Worm (Caenorhabditis elegans) whole organism, L2 larva: Measurements from ENCODE around the gene nit-1.

Experiments used
- C34F6.9 ChIP-seq: fragments of 150-350 bp; optimal IDR thresholded peaks from 2 replicates; lab custom pipeline; 2014; ENCODE audit warnings: missing biosample characterization, missing genetic modification characterization
- F13H6.1 ChIP-seq: sonication (generic microtip); optimal IDR thresholded peaks from 2 replicates; lab custom pipeline; 2016; ENCODE audit warnings: missing genetic modification characterization, missing compliant biosample characterization
- R02D3.7 ChIP-seq: fragments of 150-350 bp; optimal IDR thresholded peaks from 2 replicates; lab custom pipeline; 2014; ENCODE audit warnings: missing biosample characterization, missing genetic modification characterization
- Y55F3AM.14 ChIP-seq: fragments of 200-800 bp; sonication (Bioruptor generic); optimal IDR thresholded peaks from 2 replicates; lab custom pipeline; 2018; ENCODE audit warnings: mild to moderate bottlenecking, missing genetic modification characterization, missing compliant biosample characterization
- ZK546.5 ChIP-seq: sonication (generic microtip); optimal IDR thresholded peaks from 2 replicates; lab custom pipeline; 2017; ENCODE audit warnings: missing biosample characterization, missing genetic modification characterization
- aly-2 ChIP-seq: fragments of 150-350 bp; optimal IDR thresholded peaks from 2 replicates; lab custom pipeline; 2014; ENCODE audit warnings: missing biosample characterization, missing genetic modification characterization
- blmp-1 ChIP-seq: sonication (generic microtip); optimal IDR thresholded peaks from 2 replicates; lab custom pipeline; 2017; ENCODE audit warnings: missing genetic modification characterization, mild to moderate bottlenecking, missing compliant biosample characterization, antibody characterized with exemption, moderate library complexity; ENCODE audit not compliant: insufficient read depth
- ceh-82 ChIP-seq: fragments of 150-350 bp; optimal IDR thresholded peaks from 2 replicates; lab custom pipeline; 2014; ENCODE audit warnings: missing biosample characterization, missing genetic modification characterization
- crh-2 ChIP-seq: sonication (generic microtip); optimal IDR thresholded peaks from 2 replicates; lab custom pipeline; 2017; ENCODE audit warnings: missing biosample characterization, missing genetic modification characterization
- dmd-4 ChIP-seq: sonication (generic microtip); optimal IDR thresholded peaks from 2 replicates; lab custom pipeline; 2017; ENCODE audit warnings: missing biosample characterization, missing genetic modification characterization
- egl-27 ChIP-seq: sonication (generic microtip); optimal IDR thresholded peaks from 3 replicates; lab custom pipeline; 2017; ENCODE audit warnings: missing biosample characterization, missing genetic modification reagents, missing genetic modification characterization
- elt-1 ChIP-seq: fragments of 150-350 bp; optimal IDR thresholded peaks from 2 replicates; lab custom pipeline; 2014; ENCODE audit warnings: missing biosample characterization, missing genetic modification characterization
- elt-3 ChIP-seq: sonication (generic microtip); optimal IDR thresholded peaks from 2 replicates; lab custom pipeline; 2017; ENCODE audit warnings: missing biosample characterization, missing genetic modification characterization
- fos-1 ChIP-seq: fragments of 150-350 bp; optimal IDR thresholded peaks from 2 replicates; lab custom pipeline; 2014; ENCODE audit warnings: missing biosample characterization, missing genetic modification characterization
- gmeb-1 ChIP-seq: fragments of 150-350 bp; optimal IDR thresholded peaks from 2 replicates; lab custom pipeline; 2014; ENCODE audit warnings: missing biosample characterization, missing genetic modification characterization
- lin-11 ChIP-seq: fragments of 150-350 bp; sonication (generic microtip); optimal IDR thresholded peaks from 2 replicates; lab custom pipeline; 2014; ENCODE audit warnings: missing biosample characterization, missing genetic modification characterization, inconsistent platforms, mixed read lengths
- lin-39 ChIP-seq: fragments of 150-350 bp; optimal IDR thresholded peaks from 2 replicates; lab custom pipeline; 2014; ENCODE audit warnings: missing biosample characterization, missing genetic modification reagents, missing genetic modification characterization
- lsy-2 ChIP-seq, 2 experiments: fragments of 150-350 bp in 1 of 2; sonication (generic microtip) in 1 of 2; optimal IDR thresholded peaks; 2 replicates each; lab custom pipeline; 2014 to 2017; ENCODE audit warnings: missing biosample characterization in 2 of 2, missing genetic modification characterization in 2 of 2
- mab-5 ChIP-seq: fragments of 150-350 bp; optimal IDR thresholded peaks from 2 replicates; lab custom pipeline; 2014; ENCODE audit warnings: missing biosample characterization, missing genetic modification characterization
- mbf-1 ChIP-seq: sonication (generic microtip); optimal IDR thresholded peaks from 2 replicates; lab custom pipeline; 2017; ENCODE audit warnings: missing biosample characterization, missing genetic modification characterization
- mdl-1 ChIP-seq, 2 experiments: fragments of 150-350 bp in 1 of 2; sonication (generic microtip) in 1 of 2; optimal IDR thresholded peaks; 2 replicates each; lab custom pipeline; 2017; ENCODE audit warnings: missing biosample characterization in 2 of 2, missing genetic modification characterization in 2 of 2
- nhr-10 ChIP-seq: sonication (generic microtip); optimal IDR thresholded peaks from 2 replicates; lab custom pipeline; 2017; ENCODE audit warnings: missing biosample characterization, missing genetic modification characterization
- nhr-11 ChIP-seq: fragments of 150-350 bp; optimal IDR thresholded peaks from 2 replicates; lab custom pipeline; 2014; ENCODE audit warnings: missing biosample characterization, missing genetic modification characterization
- nhr-12 ChIP-seq: fragments of 150-350 bp; optimal IDR thresholded peaks from 2 replicates; lab custom pipeline; 2014; ENCODE audit warnings: missing biosample characterization, missing genetic modification characterization
- nhr-129 ChIP-seq: fragments of 150-350 bp; optimal IDR thresholded peaks from 2 replicates; lab custom pipeline; 2014; ENCODE audit warnings: missing biosample characterization, missing genetic modification characterization
- nhr-21 ChIP-seq: fragments of 150-350 bp; optimal IDR thresholded peaks from 2 replicates; lab custom pipeline; 2014; ENCODE audit warnings: missing biosample characterization, missing genetic modification characterization
- nhr-23 ChIP-seq: fragments of 150-350 bp; optimal IDR thresholded peaks from 2 replicates; lab custom pipeline; 2014; ENCODE audit warnings: missing biosample characterization, missing genetic modification reagents, missing genetic modification characterization
- nhr-237 ChIP-seq: fragments of 150-350 bp; optimal IDR thresholded peaks from 2 replicates; lab custom pipeline; 2014; ENCODE audit warnings: missing biosample characterization, missing genetic modification characterization
- nhr-25 ChIP-seq: fragments of 150-350 bp; sonication (generic microtip); optimal IDR thresholded peaks from 3 replicates; lab custom pipeline; 2014; ENCODE audit warnings: missing biosample characterization, missing genetic modification characterization
- nhr-6 ChIP-seq: fragments of 150-350 bp; optimal IDR thresholded peaks from 2 replicates; lab custom pipeline; 2014; ENCODE audit warnings: missing biosample characterization, missing genetic modification characterization
- nhr-77 ChIP-seq: fragments of 150-350 bp; optimal IDR thresholded peaks from 2 replicates; lab custom pipeline; 2014; ENCODE audit warnings: missing biosample characterization, missing genetic modification characterization
- peb-1 ChIP-seq: fragments of 150-350 bp; optimal IDR thresholded peaks from 2 replicates; lab custom pipeline; 2014; ENCODE audit warnings: missing biosample characterization, missing genetic modification characterization
- sem-4 ChIP-seq: fragments of 150-350 bp; optimal IDR thresholded peaks from 2 replicates; lab custom pipeline; 2014; ENCODE audit warnings: missing biosample characterization, missing genetic modification reagents, missing genetic modification characterization
- skn-1 ChIP-seq: sonication (generic microtip); optimal IDR thresholded peaks from 2 replicates; lab custom pipeline; 2017; ENCODE audit warnings: missing biosample characterization, missing genetic modification characterization
- sma-3 ChIP-seq: sonication (generic microtip); optimal IDR thresholded peaks from 2 replicates; lab custom pipeline; 2016; ENCODE audit warnings: missing genetic modification reagents, missing genetic modification characterization, missing compliant biosample characterization
- sma-9 ChIP-seq, 2 experiments: fragments of 150-350 bp in 1 of 2; sonication (generic microtip) in 1 of 2; optimal IDR thresholded peaks; 2 replicates each; lab custom pipeline; 2014 to 2016; ENCODE audit warnings: missing genetic modification characterization in 2 of 2, mild to moderate bottlenecking in 1 of 2, missing biosample characterization in 1 of 2, missing compliant biosample characterization in 1 of 2, missing genetic modification reagents in 1 of 2, moderate library complexity in 1 of 2
- snpc-4 ChIP-seq: fragments of 150-350 bp; optimal IDR thresholded peaks from 2 replicates; lab custom pipeline; 2014; ENCODE audit warnings: missing biosample characterization, missing genetic modification characterization
- unc-55 ChIP-seq: fragments of 150-350 bp; sonication (generic microtip); optimal IDR thresholded peaks from 3 replicates; lab custom pipeline; 2014; ENCODE audit warnings: missing biosample characterization, missing genetic modification reagents, missing genetic modification characterization
- ztf-1 ChIP-seq: fragments of 200-800 bp; sonication (Bioruptor generic); conservative IDR thresholded peaks from 2 replicates; pipeline ENCODE4 v1.3.6; 2022; ENCODE audit warnings: missing genetic modification characterization, missing compliant biosample characterization
- ztf-11 ChIP-seq: sonication (generic microtip); optimal IDR thresholded peaks from 2 replicates; lab custom pipeline; 2017; ENCODE audit warnings: missing biosample characterization, missing genetic modification characterization
- ztf-4 ChIP-seq: fragments of 150-350 bp; optimal IDR thresholded peaks from 2 replicates; lab custom pipeline; 2014; ENCODE audit warnings: missing biosample characterization, missing genetic modification characterization

nit-1 gene

DNA sequence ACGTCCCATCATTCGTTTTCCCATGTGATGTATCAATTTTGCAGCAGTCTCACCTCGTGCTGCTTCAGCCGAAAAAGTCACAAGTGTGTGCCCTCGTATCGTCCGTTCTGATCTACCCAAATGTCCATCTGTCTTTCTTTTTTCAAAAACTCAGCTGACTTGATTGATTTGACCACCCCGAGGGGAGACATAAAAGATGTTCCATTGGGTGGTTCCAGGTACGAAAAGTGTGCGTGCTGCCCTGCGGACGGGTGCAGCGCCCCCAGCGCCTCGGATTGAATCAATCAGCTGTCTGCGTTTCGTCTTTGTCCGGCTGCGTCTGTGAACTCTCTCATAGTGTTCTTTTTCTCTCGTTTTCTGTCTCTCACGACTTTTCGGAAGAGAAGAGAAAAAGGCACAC, 31.2 kb downstream of the nit-1 start (continued):
- TF ChIP-seq nhr-237 = no peak

ce11 chrIII:3954220-3954619, 32.2 kb downstream of the nit-1 start:
- TF ChIP-seq mdl-1 (tag; optimal IDR thresholded peaks at IDR 0.05; lab: Kevin White, UChicago) = peak; percentile 66 to 69
- no peak for TF ChIP-seq sma-3 (GFP tag; lab: Kevin White, UChicago)
- TF ChIP-seq C34F6.9 (tag; lab: Kevin White, UChicago) = peak; percentile 61
- no peak for TF ChIP-seq aly-2
- peak; percentile 78 for TF ChIP-seq sma-9 (GFP tag; optimal IDR thresholded peaks at IDR 0.05; lab: Kevin White, UChicago)
- no peak for TF ChIP-seq sma-9 (tag; optimal IDR thresholded peaks at IDR 0.05; lab: Kevin White, UChicago)
- TF ChIP-seq mab-5 (tag; lab: Kevin White, UChicago) = peak; percentile 7
- peak; percentile 60 for TF ChIP-seq sem-4 (tag; lab: Kevin White, UChicago)
- TF ChIP-seq fos-1 (tag; lab: Kevin White, UChicago) = no peak
- no peak for TF ChIP-seq ztf-11 (tag; lab: Kevin White, UChicago)
- TF ChIP-seq R02D3.7 (tag; lab: Kevin White, UChicago) = no peak
- no peak for TF ChIP-seq snpc-4
- TF ChIP-seq lin-11 (tag; lab: Kevin White, UChicago) = no peak
- no peak for TF ChIP-seq ceh-82 (tag; lab: Kevin White, UChicago)
- TF ChIP-seq lsy-2 (tag; optimal IDR thresholded peaks at IDR 0.05; lab: Kevin White, UChicago) = peak in 1 of 2 experiments; percentile 76
- TF ChIP-seq nhr-25 (tag; lab: Kevin White, UChicago) = peak; percentile 46
- TF ChIP-seq ztf-1 = no peak
- TF ChIP-seq nhr-10 (tag; lab: Kevin White, UChicago) = no peak
- TF ChIP-seq nhr-12 (tag; lab: Kevin White, UChicago) = no peak
- no peak for TF ChIP-seq dmd-4 (tag; lab: Kevin White, UChicago)
- no peak for TF ChIP-seq ZK546.5
- TF ChIP-seq elt-1 (tag; lab: Kevin White, UChicago) = no peak
- peak; percentile 3 for TF ChIP-seq blmp-1 (tag; lab: Kevin White, UChicago)
- no peak for TF ChIP-seq crh-2 (tag; lab: Kevin White, UChicago)
- TF ChIP-seq nhr-21 (tag; lab: Kevin White, UChicago) = peak; percentile 33
- TF ChIP-seq nhr-77 (tag; lab: Kevin White, UChicago) = no peak
- TF ChIP-seq unc-55 (GFP tag; lab: Kevin White, UChicago) = peak; percentile 27
- TF ChIP-seq nhr-11 = no peak
- TF ChIP-seq nhr-23 = no peak
- peak; percentile 81 for TF ChIP-seq nhr-129 (tag; lab: Kevin White, UChicago)
- no peak for TF ChIP-seq elt-3
- TF ChIP-seq nhr-6 (tag; lab: Kevin White, UChicago) = no peak
- no peak for TF ChIP-seq peb-1 (tag; lab: Kevin White, UChicago)
- TF ChIP-seq Y55F3AM.14 (GFP tag; lab: Kevin White, UChicago) = no peak
- TF ChIP-seq gmeb-1 = no peak

DNA sequence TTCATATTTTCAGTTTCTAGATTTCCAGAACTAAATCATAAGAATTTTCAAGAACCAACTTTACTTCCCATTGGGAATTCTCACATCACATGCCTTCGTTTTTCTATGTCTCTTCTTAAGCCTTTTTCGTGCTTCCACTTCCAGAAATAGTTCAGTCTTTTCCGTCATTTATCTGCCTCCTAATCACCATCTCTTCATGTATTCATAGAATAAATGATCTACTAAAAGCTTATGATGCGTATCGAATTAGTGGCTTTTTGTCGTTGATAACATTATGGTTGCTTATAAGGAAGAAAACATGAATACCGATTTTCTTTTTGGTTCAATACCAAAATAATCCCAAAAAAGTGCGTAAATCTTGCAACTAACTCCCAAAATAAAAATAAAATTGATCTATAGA, 32.8 kb downstream of the nit-1 start:
- TF ChIP-seq fos-1 (tag; lab: Kevin White, UChicago) (no peak), nhr-10 (tag; lab: Kevin White, UChicago) (no peak), ZK546.5 (no peak), aly-2 (no peak), mbf-1 (tag; lab: Kevin White, UChicago) (no peak), sma-9 (GFP tag; optimal IDR thresholded peaks at IDR 0.05; lab: Kevin White, UChicago) (no peak), sma-9 (tag; optimal IDR thresholded peaks at IDR 0.05; lab: Kevin White, UChicago) (no peak), gmeb-1 (no peak), sma-3 (GFP tag; lab: Kevin White, UChicago) (no peak), unc-55 (GFP tag; lab: Kevin White, UChicago) (peak; percentile 71), blmp-1 (tag; lab: Kevin White, UChicago) (no peak), skn-1 (no peak), egl-27 (no peak), nhr-129 (tag; lab: Kevin White, UChicago) (no peak), F13H6.1 (tag; lab: Kevin White, UChicago) (no peak), lin-39 (no peak), nhr-11 (no peak), ztf-4 (tag; lab: Kevin White, UChicago) (peak; percentile 20)
